Worm (Caenorhabditis elegans) whole organism, early embryonic: Measurements from ENCODE around the gene C50F4.16.

Source experiments
- B0310.2 ChIP-seq: sonication (generic microtip); optimal IDR thresholded peaks from 2 replicates; lab custom pipeline; 2016; ENCODE audit warnings: mild to moderate bottlenecking, missing genetic modification characterization, missing compliant biosample characterization
- F13C5.2 ChIP-seq: sonication (generic microtip); optimal IDR thresholded peaks from 2 replicates; lab custom pipeline; 2017; ENCODE audit warnings: mild to moderate bottlenecking, missing genetic modification characterization, inconsistent platforms, missing compliant biosample characterization
- aly-1 ChIP-seq: sonication (generic microtip); optimal IDR thresholded peaks from 2 replicates; lab custom pipeline; 2016; ENCODE audit warnings: missing genetic modification characterization, missing compliant biosample characterization
- ama-1 ChIP-seq: fragments of 150-350 bp; optimal IDR thresholded peaks from 2 replicates; lab custom pipeline; 2014
- ceh-13 ChIP-seq: fragments of 200-800 bp; sonication (Bioruptor generic); optimal IDR thresholded peaks from 2 replicates; lab custom pipeline; 2018; ENCODE audit warnings: mild to moderate bottlenecking, missing genetic modification characterization, missing compliant biosample characterization
- ceh-36 ChIP-seq: sonication (generic microtip); optimal IDR thresholded peaks from 2 replicates; lab custom pipeline; 2016; ENCODE audit warnings: missing genetic modification characterization, inconsistent platforms, missing compliant biosample characterization
- ets-7 ChIP-seq: sonication (generic microtip); optimal IDR thresholded peaks from 2 replicates; lab custom pipeline; 2016; ENCODE audit warnings: missing genotype, missing genetic modification characterization, missing compliant biosample characterization
- flt-1 ChIP-seq: fragments of 200-800 bp; sonication (Bioruptor generic); IDR thresholded peaks from 2 replicates; pipeline ENCODE4 v1.3.6; 2022; ENCODE audit warnings: missing genetic modification characterization, missing compliant biosample characterization
- hmbx-1 ChIP-seq: sonication (generic microtip); optimal IDR thresholded peaks from 2 replicates; lab custom pipeline; 2016; ENCODE audit warnings: mild to moderate bottlenecking, missing genetic modification characterization, missing compliant biosample characterization
- hmg-4 ChIP-seq: fragments of 200-800 bp; sonication (Bioruptor generic); optimal IDR thresholded peaks from 2 replicates; lab custom pipeline; 2018; ENCODE audit warnings: mild to moderate bottlenecking, missing genetic modification characterization, missing compliant biosample characterization
- hnd-1 ChIP-seq: sonication (generic microtip); optimal IDR thresholded peaks from 2 replicates; lab custom pipeline; 2016; ENCODE audit warnings: missing genetic modification characterization, missing compliant biosample characterization
- pes-1 ChIP-seq: fragments of 200-800 bp; sonication (Bioruptor generic); IDR thresholded peaks from 2 replicates; pipeline ENCODE4 v1.3.6; 2022; ENCODE audit warnings: missing genetic modification reagents, missing genetic modification characterization, missing compliant biosample characterization
- scrt-1 ChIP-seq: fragments of 200-800 bp; sonication (Bioruptor generic); IDR thresholded peaks from 2 replicates; pipeline ENCODE4 v1.3.6; 2022; ENCODE audit warnings: missing genetic modification characterization, missing compliant biosample characterization
- sea-1 ChIP-seq: fragments of 200-800 bp; sonication (Bioruptor generic); conservative IDR thresholded peaks from 2 replicates; pipeline ENCODE4 v1.3.6; 2022; ENCODE audit warnings: missing genetic modification characterization, missing compliant biosample characterization
- tbx-11 ChIP-seq: fragments of 200-800 bp; sonication (Bioruptor generic); IDR thresholded peaks from 2 replicates; pipeline ENCODE4 v1.3.6; 2022; ENCODE audit warnings: missing genetic modification characterization, missing compliant biosample characterization
- tbx-37 ChIP-seq: fragments of 200-800 bp; sonication (Bioruptor generic); conservative IDR thresholded peaks from 2 replicates; pipeline ENCODE4 v1.3.6; 2022; ENCODE audit warnings: missing genetic modification reagents, missing genetic modification characterization, missing compliant biosample characterization
- tra-4 ChIP-seq: sonication (generic microtip); optimal IDR thresholded peaks from 2 replicates; lab custom pipeline; 2017; ENCODE audit warnings: missing genetic modification characterization, missing compliant biosample characterization

Gene C50F4.16

ce11 chrV:9576991-9577390, 35.6 kb upstream of the C50F4.16 start, which contains the start of gene F25B3.2:
Gene F25B3.2 (plus strand): TSS chrV:9577291.
- no peak for TF ChIP-seq F13C5.2
- TF ChIP-seq flt-1 (GFP tag; lab: Robert Waterston, UW): no peak
- no peak for TF ChIP-seq hnd-1 (tag; lab: Kevin White, UChicago)
- no peak for TF ChIP-seq pes-1 (GFP tag; lab: Robert Waterston, UW)
- no peak for TF ChIP-seq ets-7 (tag; lab: Kevin White, UChicago)
- no peak for TF ChIP-seq aly-1
- TF ChIP-seq hmg-4 (GFP tag; lab: Kevin White, UChicago): no peak
- TF ChIP-seq ceh-13 (GFP tag; lab: Kevin White, UChicago): no peak
- no peak for TF ChIP-seq ceh-36 (tag; lab: Kevin White, UChicago)
- no peak for TF ChIP-seq ama-1 (lab: Kevin White, UChicago)
- no peak for TF ChIP-seq hmbx-1
- no peak for TF ChIP-seq sea-1 (GFP tag; lab: Robert Waterston, UW)

ce11 chrV:9571673-9572072, 30.3 kb upstream of the C50F4.16 start:
- no peak for TF ChIP-seq tbx-37
- no peak for TF ChIP-seq hmg-4 (GFP tag; lab: Kevin White, UChicago)
- no peak for TF ChIP-seq F13C5.2
- no peak for TF ChIP-seq tra-4
- no peak for TF ChIP-seq aly-1
- no peak for TF ChIP-seq hmbx-1
- no peak for TF ChIP-seq B0310.2 (tag; lab: Kevin White, UChicago)
- no peak for TF ChIP-seq scrt-1 (GFP tag; lab: Robert Waterston, UW)
- TF ChIP-seq ets-7 (tag; lab: Kevin White, UChicago): no peak
- TF ChIP-seq hnd-1 (tag; lab: Kevin White, UChicago): no peak
- TF ChIP-seq ama-1 (lab: Kevin White, UChicago): no peak
- no peak for TF ChIP-seq flt-1 (GFP tag; lab: Robert Waterston, UW)
- no peak for TF ChIP-seq pes-1 (GFP tag; lab: Robert Waterston, UW)
- no peak for TF ChIP-seq ceh-36 (tag; lab: Kevin White, UChicago)

- no peak for TF ChIP-seq ceh-36 (tag; lab: Kevin White, UChicago)
Observed at ce11 chrV:9571056-9571455, 29.6 kb upstream of the C50F4.16 start.

- TF ChIP-seq sea-1 (GFP tag; lab: Robert Waterston, UW): no peak
- no peak for TF ChIP-seq ama-1 (lab: Kevin White, UChicago)
- TF ChIP-seq flt-1 (GFP tag; lab: Robert Waterston, UW): no peak
- TF ChIP-seq hmbx-1: no peak
Observed at ce11 chrV:9570197-9570596, 28.8 kb upstream of the C50F4.16 start, which contains the start of gene F25B3.5. Gene F25B3.5 (minus strand): TSS chrV:9570297.

- no peak for TF ChIP-seq ceh-36 (tag; lab: Kevin White, UChicago)
- TF ChIP-seq tra-4: no peak
- TF ChIP-seq scrt-1 (GFP tag; lab: Robert Waterston, UW): no peak
Observed at ce11 chrV:9568707-9569106, 27.3 kb upstream of the C50F4.16 start, which contains the start of gene F25B3.4. Gene F25B3.4 (minus strand): TSS chrV:9568807.

ce11 chrV:9563585-9563984, 22.2 kb upstream of the C50F4.16 start:
- TF ChIP-seq flt-1 (GFP tag; lab: Robert Waterston, UW) (no peak), ceh-13 (GFP tag; lab: Kevin White, UChicago) (no peak), F13C5.2 (no peak), tbx-11 (GFP tag; lab: Robert Waterston, UW) (no peak), ceh-36 (tag; lab: Kevin White, UChicago) (no peak), hmbx-1 (no peak), sea-1 (GFP tag; lab: Robert Waterston, UW) (no peak), pes-1 (GFP tag; lab: Robert Waterston, UW) (no peak), aly-1 (no peak), ets-7 (tag; lab: Kevin White, UChicago) (no peak)

- TF ChIP-seq ceh-13 (GFP tag; lab: Kevin White, UChicago): no peak
- no peak for TF ChIP-seq hmg-4 (GFP tag; lab: Kevin White, UChicago)
- TF ChIP-seq scrt-1 (GFP tag; lab: Robert Waterston, UW): no peak
- TF ChIP-seq ama-1 (lab: Kevin White, UChicago): no peak
- no peak for TF ChIP-seq ets-7 (tag; lab: Kevin White, UChicago)
- no peak for TF ChIP-seq hmbx-1
- no peak for TF ChIP-seq tra-4
- no peak for TF ChIP-seq ceh-36 (tag; lab: Kevin White, UChicago)
- TF ChIP-seq F13C5.2: no peak
- no peak for TF ChIP-seq sea-1 (GFP tag; lab: Robert Waterston, UW)
- TF ChIP-seq flt-1 (GFP tag; lab: Robert Waterston, UW): no peak
- TF ChIP-seq tbx-37: no peak
Observed at ce11 chrV:9561624-9562179, 20.3 kb upstream of the C50F4.16 start, which contains the start of gene rgef-1. Gene rgef-1 (minus strand): TSS chrV:9561674.

ce11 chrV:9556668-9557067, 15.3 kb upstream of the C50F4.16 start:
- TF ChIP-seq aly-1: no peak
- TF ChIP-seq hmbx-1: no peak
- TF ChIP-seq tbx-11 (GFP tag; lab: Robert Waterston, UW): no peak
- TF ChIP-seq pes-1 (GFP tag; lab: Robert Waterston, UW): no peak
- no peak for TF ChIP-seq ama-1 (lab: Kevin White, UChicago)
- no peak for TF ChIP-seq ceh-13 (GFP tag; lab: Kevin White, UChicago)
- no peak for TF ChIP-seq ceh-36 (tag; lab: Kevin White, UChicago)
- TF ChIP-seq flt-1 (GFP tag; lab: Robert Waterston, UW): no peak
- TF ChIP-seq tbx-37: no peak
- no peak for TF ChIP-seq hmg-4 (GFP tag; lab: Kevin White, UChicago)
- no peak for TF ChIP-seq ets-7 (tag; lab: Kevin White, UChicago)
- TF ChIP-seq B0310.2 (tag; lab: Kevin White, UChicago): no peak
- no peak for TF ChIP-seq scrt-1 (GFP tag; lab: Robert Waterston, UW)
